Worm (Caenorhabditis elegans) whole organism, L4 larva: ENCODE results near the gene srv-30.
"Not testable (repeated sequence)": the region's sequence is repeated elsewhere in the genome, so short reads cannot be mapped to it uniquely, and the experiment has no call there.

Experiments used
- F49E8.2 ChIP-seq: sonication (generic microtip); optimal IDR thresholded peaks from 2 replicates; lab custom pipeline; 2016; ENCODE audit warnings: missing compliant biosample characterization, mild to moderate bottlenecking, missing genetic modification characterization, borderline replicate concordance
- R02D3.7 ChIP-seq: fragments of 150-350 bp; sonication (generic microtip); optimal IDR thresholded peaks from 3 replicates; lab custom pipeline; 2014; ENCODE audit warnings: missing biosample characterization, missing genetic modification characterization
- T26A8.4 ChIP-seq: fragments of 200-800 bp; sonication (Bioruptor generic); IDR thresholded peaks from 2 replicates; pipeline ENCODE4 v1.3.6; 2022; ENCODE audit warnings: missing genetic modification characterization, missing compliant biosample characterization
- Y5F2A.4 ChIP-seq: fragments of 200-800 bp; sonication (Bioruptor generic); optimal IDR thresholded peaks from 2 replicates; lab custom pipeline; 2018; ENCODE audit warnings: mild to moderate bottlenecking, missing genetic modification characterization, missing compliant biosample characterization
- arid-1 ChIP-seq: fragments of 200-800 bp; sonication (Bioruptor generic); conservative IDR thresholded peaks from 2 replicates; pipeline ENCODE4 v1.3.6; 2022; ENCODE audit warnings: missing genetic modification reagents, missing genetic modification characterization, missing compliant biosample characterization
- ceh-28 ChIP-seq: fragments of 150-350 bp; optimal IDR thresholded peaks from 2 replicates; lab custom pipeline; 2014; ENCODE audit warnings: missing biosample characterization, missing genetic modification reagents, missing genetic modification characterization
- ceh-44 ChIP-seq: fragments of 200-800 bp; sonication (Bioruptor generic); IDR thresholded peaks from 2 replicates; pipeline ENCODE4 v1.3.6; 2022; ENCODE audit warnings: missing genetic modification reagents, missing genetic modification characterization, missing compliant biosample characterization
- ces-1 ChIP-seq: fragments of 150-350 bp; sonication (generic microtip); optimal IDR thresholded peaks from 4 replicates; lab custom pipeline; 2014; ENCODE audit warnings: missing biosample characterization, missing genetic modification reagents, missing genetic modification characterization
- daf-8 ChIP-seq: fragments of 200-800 bp; sonication (Bioruptor generic); IDR thresholded peaks from 2 replicates; pipeline ENCODE4 v1.3.6; 2022; ENCODE audit warnings: missing genetic modification characterization, missing compliant biosample characterization
- dpl-1 ChIP-seq: fragments of 150-350 bp; optimal IDR thresholded peaks from 2 replicates; lab custom pipeline; 2014; ENCODE audit warnings: missing biosample characterization, missing genetic modification reagents, missing genetic modification characterization
- dve-1 ChIP-seq: sonication (generic microtip); optimal IDR thresholded peaks from 2 replicates; lab custom pipeline; 2017; ENCODE audit warnings: antibody characterized with exemption, mild to moderate bottlenecking, missing genetic modification characterization, missing compliant biosample characterization; ENCODE audit not compliant: insufficient read depth
- gei-8 ChIP-seq: fragments of 200-800 bp; sonication (Bioruptor generic); optimal IDR thresholded peaks from 2 replicates; lab custom pipeline; 2018; ENCODE audit warnings: mild to moderate bottlenecking, missing genetic modification characterization, missing compliant biosample characterization
- hif-1 ChIP-seq, 2 experiments: sonication (generic microtip); optimal IDR thresholded peaks; 2 replicates each; lab custom pipeline; 2016 to 2017; ENCODE audit warnings: missing compliant biosample characterization in 2 of 2, missing genetic modification characterization in 2 of 2, missing genetic modification reagents in 2 of 2, missing genotype in 2 of 2, mild to moderate bottlenecking in 1 of 2
- lim-7 ChIP-seq: fragments of 200-800 bp; sonication (Bioruptor generic); IDR thresholded peaks from 2 replicates; pipeline ENCODE4 v1.3.6; 2022; ENCODE audit warnings: missing genetic modification characterization, missing compliant biosample characterization
- mdl-1 ChIP-seq, 2 experiments: fragments of 150-350 bp in 1 of 2; sonication (generic microtip) in 1 of 2; optimal IDR thresholded peaks; 2 replicates each; lab custom pipeline; 2014 to 2017; ENCODE audit warnings: missing biosample characterization in 2 of 2, missing genetic modification characterization in 2 of 2
- mes-2 ChIP-seq: sonication (generic microtip); optimal IDR thresholded peaks from 2 replicates; lab custom pipeline; 2016; ENCODE audit warnings: missing genotype, mild to moderate bottlenecking, missing genetic modification characterization, missing compliant biosample characterization; ENCODE audit not compliant: poor library complexity, severe bottlenecking
- nhr-10 ChIP-seq: fragments of 150-350 bp; optimal IDR thresholded peaks from 2 replicates; lab custom pipeline; 2014; ENCODE audit warnings: missing biosample characterization, missing genetic modification characterization
- nhr-11 ChIP-seq: fragments of 150-350 bp; optimal IDR thresholded peaks from 2 replicates; lab custom pipeline; 2014; ENCODE audit warnings: missing biosample characterization, missing genetic modification characterization
- nhr-111 ChIP-seq: fragments of 200-800 bp; sonication (Bioruptor generic); optimal IDR thresholded peaks from 2 replicates; lab custom pipeline; 2018; ENCODE audit warnings: mild to moderate bottlenecking, missing genetic modification characterization, missing compliant biosample characterization
- nhr-28 ChIP-seq: fragments of 150-350 bp; optimal IDR thresholded peaks from 2 replicates; lab custom pipeline; 2014; ENCODE audit warnings: missing biosample characterization, missing genetic modification characterization
- nhr-6 ChIP-seq: fragments of 150-350 bp; optimal IDR thresholded peaks from 2 replicates; lab custom pipeline; 2014; ENCODE audit warnings: missing biosample characterization, missing genetic modification characterization
- saeg-2 ChIP-seq: fragments of 200-800 bp; sonication (Bioruptor generic); IDR thresholded peaks from 2 replicates; pipeline ENCODE4 v1.3.6; 2022; ENCODE audit warnings: missing genetic modification reagents, missing genetic modification characterization, missing compliant biosample characterization
- sdz-12 ChIP-seq: fragments of 200-800 bp; sonication (Bioruptor generic); optimal IDR thresholded peaks from 2 replicates; lab custom pipeline; 2018; ENCODE audit warnings: mild to moderate bottlenecking, missing genetic modification characterization, missing compliant biosample characterization
- set-16 ChIP-seq: fragments of 200-800 bp; sonication (Bioruptor generic); IDR thresholded peaks from 2 replicates; pipeline ENCODE4 v1.3.6; 2022; ENCODE audit warnings: missing genetic modification reagents, missing genetic modification characterization, missing compliant biosample characterization
- snpc-1.2 ChIP-seq: fragments of 200-800 bp; sonication (Bioruptor generic); IDR thresholded peaks from 2 replicates; pipeline ENCODE4 v1.3.6; 2022; ENCODE audit warnings: missing genetic modification reagents, missing genetic modification characterization, missing compliant biosample characterization
- spr-1 ChIP-seq: sonication (generic microtip); optimal IDR thresholded peaks from 2 replicates; lab custom pipeline; 2016; ENCODE audit warnings: mild to moderate bottlenecking, missing genetic modification characterization, missing compliant biosample characterization
- tag-97 ChIP-seq: fragments of 200-800 bp; sonication (Bioruptor generic); IDR thresholded peaks from 2 replicates; pipeline ENCODE4 v1.3.6; 2022; ENCODE audit warnings: missing genetic modification characterization, missing compliant biosample characterization
- tra-1 ChIP-seq: fragments of 200-800 bp; sonication (Bioruptor generic); IDR thresholded peaks from 2 replicates; pipeline ENCODE4 v1.3.6; 2022; ENCODE audit warnings: missing genetic modification reagents, missing genetic modification characterization, missing compliant biosample characterization
- unc-62 ChIP-seq, 3 experiments: fragments of 150-350 bp in 1 of 3; sonication (generic microtip); optimal IDR thresholded peaks in 2 of 3; peaks in 1 of 3; 1 replicate in 1 of 3; 2 replicates in 2 of 3; lab custom pipeline; 2014 to 2017; ENCODE audit warnings: missing biosample characterization in 3 of 3, missing genetic modification characterization in 3 of 3, missing genetic modification reagents in 3 of 3, missing genotype in 1 of 3
- zag-1 ChIP-seq: fragments of 150-350 bp; optimal IDR thresholded peaks from 2 replicates; lab custom pipeline; 2014; ENCODE audit warnings: missing biosample characterization, missing genetic modification characterization
- zip-11 ChIP-seq: fragments of 200-800 bp; sonication (Bioruptor generic); IDR thresholded peaks from 2 replicates; pipeline ENCODE4 v1.3.6; 2022; ENCODE audit warnings: missing genetic modification characterization, missing compliant biosample characterization
- zip-2 ChIP-seq: fragments of 150-350 bp; optimal IDR thresholded peaks from 2 replicates; lab custom pipeline; 2014; ENCODE audit warnings: missing biosample characterization, missing genetic modification characterization

The srv-30 gene

DNA sequence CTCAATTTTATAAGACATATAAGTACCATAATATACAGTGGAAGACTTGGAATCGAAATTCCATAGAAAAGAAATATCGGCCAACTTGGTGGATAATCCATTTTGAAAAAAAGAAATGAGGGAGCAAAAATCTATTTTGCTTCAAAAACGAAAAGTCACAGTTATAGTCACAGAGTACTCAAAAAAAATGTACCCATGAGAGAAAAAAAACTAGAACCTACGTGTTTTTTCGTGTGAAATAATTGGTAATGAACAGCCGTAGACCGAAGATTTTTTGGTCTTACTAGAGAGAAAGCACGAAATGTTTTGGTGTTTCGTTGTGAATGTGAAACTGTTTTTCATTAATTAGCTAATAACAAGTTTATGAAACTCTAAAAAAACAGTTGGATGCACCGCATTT, at the start of gene srv-30:
Gene srv-30 (minus strand): TSS at position 101 of the 400 bp plus-strand sequence.
- TF ChIP-seq nhr-6 (tag; lab: Kevin White, UChicago) = no peak
- peak in 1 of 2 experiments; percentile 42 for TF ChIP-seq unc-62 (GFP tag; optimal IDR thresholded peaks at IDR 0.05 in 1 of 2; lab: Kevin White, UChicago)
- TF ChIP-seq unc-62 (tag; optimal IDR thresholded peaks at IDR 0.05; lab: Kevin White, UChicago) = no peak
- TF ChIP-seq T26A8.4 (GFP tag; lab: Robert Waterston, UW) = no peak
- TF ChIP-seq nhr-28 = no peak
- no peak for TF ChIP-seq zip-2 (tag; lab: Kevin White, UChicago)
- TF ChIP-seq zag-1 (tag; lab: Kevin White, UChicago) = no peak
- TF ChIP-seq lim-7 = no peak
- TF ChIP-seq dve-1 (tag; lab: Kevin White, UChicago) = no peak

DNA sequence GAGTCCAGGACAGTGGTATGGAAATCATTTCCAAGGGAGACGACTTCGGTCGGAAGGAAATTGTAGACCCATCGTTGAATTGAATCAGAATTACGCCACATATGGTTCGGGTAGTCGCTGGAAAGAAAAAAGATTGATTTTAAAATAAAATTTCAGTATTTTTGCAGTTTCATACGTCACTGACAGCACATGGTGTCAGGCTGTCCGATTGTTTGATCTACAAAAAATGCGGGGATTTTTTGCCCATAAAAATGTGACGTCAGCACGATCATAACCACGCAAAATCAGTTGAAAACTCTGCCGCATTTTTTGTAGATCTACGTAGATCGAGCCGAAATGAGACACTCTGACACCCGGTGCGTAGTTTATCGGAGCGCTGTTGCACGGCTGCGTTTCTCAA, 48.1 kb upstream of the srv-30 start, which contains the start of gene Y73B6BL.12:
Gene Y73B6BL.12 (minus strand): TSS at position 101 of the 400 bp plus-strand sequence.
- not testable (repeated sequence) for TF ChIP-seq gei-8 (GFP tag; lab: Kevin White, UChicago); hif-1 (tag; optimal IDR thresholded peaks at IDR 0.05; lab: Kevin White, UChicago); sdz-12 (GFP tag; lab: Kevin White, UChicago)

DNA sequence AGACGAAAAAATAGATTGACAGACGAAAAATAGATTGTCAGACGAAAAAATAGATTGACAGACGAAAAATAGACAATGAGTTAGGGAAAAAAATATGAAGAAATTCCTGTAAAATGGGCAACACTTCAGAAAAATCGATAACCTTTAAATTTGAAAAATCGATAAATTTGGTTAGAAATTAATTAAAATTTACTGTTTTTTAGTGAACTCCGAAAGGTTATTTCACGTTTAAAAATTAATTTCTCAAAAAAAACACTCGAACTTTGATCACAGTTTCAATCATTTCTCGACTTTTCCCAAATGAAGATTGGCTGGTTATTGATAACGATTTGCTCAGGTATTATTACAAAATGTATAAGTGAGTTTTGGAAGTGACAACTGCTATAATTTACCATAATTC, 38.2 kb upstream of the srv-30 start, which contains the start of gene csp-2:
Gene csp-2 (plus strand): TSS at position 301 of the 400 bp plus-strand sequence.
- TF ChIP-seq ces-1 (GFP tag; lab: Kevin White, UChicago) (no peak), unc-62 (GFP tag; optimal IDR thresholded peaks at IDR 0.05 in 1 of 2; lab: Kevin White, UChicago) (no peak), unc-62 (tag; optimal IDR thresholded peaks at IDR 0.05; lab: Kevin White, UChicago) (no peak), ceh-28 (tag; lab: Kevin White, UChicago) (peak; percentile 23)

DNA sequence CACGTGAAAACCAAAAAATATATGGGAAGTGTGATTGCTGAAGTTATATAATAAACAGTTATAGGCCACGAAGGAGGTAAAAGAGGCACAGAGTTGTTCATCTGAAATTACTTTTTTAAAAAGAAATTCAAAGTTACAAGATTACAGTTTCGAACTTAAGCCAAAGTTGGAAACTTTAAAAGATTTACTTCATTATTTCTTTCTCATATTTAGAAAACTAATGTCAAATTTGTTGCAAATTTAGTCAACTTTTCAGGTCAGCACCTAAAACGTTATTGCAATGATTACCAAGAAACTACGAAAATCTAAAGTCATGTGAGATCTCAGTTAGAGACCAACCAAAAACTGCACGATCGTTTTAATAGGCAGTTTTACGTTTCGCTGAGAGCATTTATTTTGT, 34.4 kb upstream of the srv-30 start, which contains the start of gene srv-25:
Gene srv-25 (minus strand): TSS at position 101 of the 400 bp plus-strand sequence.
- TF ChIP-seq ceh-44 (no peak), arid-1 (no peak), mdl-1 (tag; optimal IDR thresholded peaks at IDR 0.05; lab: Kevin White, UChicago) (no peak), snpc-1.2 (GFP tag; lab: Robert Waterston, UW) (no peak), Y5F2A.4 (GFP tag; lab: Kevin White, UChicago) (no peak), R02D3.7 (tag; lab: Kevin White, UChicago) (no peak), nhr-10 (tag; lab: Kevin White, UChicago) (no peak), gei-8 (GFP tag; lab: Kevin White, UChicago) (no peak)
- TF ChIP-seq, all 104 proteins: peak for 0

DNA sequence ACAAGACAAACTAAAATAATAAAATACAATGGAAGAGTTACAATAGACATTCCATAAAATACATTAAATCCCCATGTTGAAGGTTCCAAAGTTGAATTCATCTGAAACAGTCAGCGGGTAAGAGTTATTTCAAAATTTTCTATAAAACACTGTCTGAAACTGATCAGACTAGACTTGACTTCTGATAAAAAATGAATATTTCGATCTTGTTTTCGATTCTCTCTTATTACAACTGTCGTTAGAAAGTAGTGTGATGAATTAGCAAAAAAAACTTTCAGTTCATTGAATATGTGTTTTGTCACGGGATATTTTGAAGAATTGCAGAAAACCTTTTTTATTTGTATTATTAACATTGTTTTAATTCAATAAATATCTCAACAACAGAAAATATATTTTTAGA, 32.5 kb upstream of the srv-30 start, which contains the start of gene srv-26:
Gene srv-26 (minus strand): TSS at position 101 of the 400 bp plus-strand sequence.
- TF ChIP-seq Y5F2A.4 (GFP tag; lab: Kevin White, UChicago) (no peak), gei-8 (GFP tag; lab: Kevin White, UChicago) (no peak), set-16 (GFP tag; lab: Robert Waterston, UW) (no peak), daf-8 (GFP tag; lab: Robert Waterston, UW) (no peak), spr-1 (no peak), lim-7 (no peak), zag-1 (tag; lab: Kevin White, UChicago) (no peak), T26A8.4 (GFP tag; lab: Robert Waterston, UW) (no peak), F49E8.2 (tag; lab: Kevin White, UChicago) (no peak), zip-11 (GFP tag; lab: Robert Waterston, UW) (no peak), mes-2 (tag; lab: Kevin White, UChicago) (no peak), nhr-11 (tag; lab: Kevin White, UChicago) (no peak), dpl-1 (GFP tag; lab: Kevin White, UChicago) (no peak), nhr-111 (GFP tag; lab: Kevin White, UChicago) (no peak), saeg-2 (no peak), tag-97 (GFP tag; lab: Robert Waterston, UW) (no peak), tra-1 (GFP tag; lab: Robert Waterston, UW) (no peak)
